Fruit fly (Drosophila melanogaster) whole organism, embryonic: ENCODE data around the gene CG8206.
A peak's percentile ranks its signal among the peaks of the same experiment; 100 is the strongest.

Experiments
- B-H2 ChIP-seq: fragments of 200-800 bp; sonication (Bioruptor generic); optimal IDR thresholded peaks from 2 replicates; lab custom pipeline; 2018; ENCODE audit warnings: missing biosample characterization, mild to moderate bottlenecking, missing genetic modification characterization
- BtbVII ChIP-seq: fragments of 200-800 bp; sonication (Bioruptor generic); optimal IDR thresholded peaks from 3 replicates; lab custom pipeline; 2017; ENCODE audit warnings: missing biosample characterization, mild to moderate bottlenecking, missing genetic modification characterization
- CG10209 ChIP-seq: fragments of 200-800 bp; sonication (Bioruptor generic); optimal IDR thresholded peaks from 3 replicates; lab custom pipeline; 2017; ENCODE audit warnings: missing biosample characterization, mild to moderate bottlenecking, missing genetic modification characterization, missing genetic modification reagents
- CG10565 ChIP-seq: fragments of 200-800 bp; sonication (Bioruptor generic); optimal IDR thresholded peaks from 3 replicates; lab custom pipeline; 2016; ENCODE audit warnings: missing biosample characterization, mild to moderate bottlenecking, missing genetic modification characterization
- CG12219 ChIP-seq: fragments of 200-800 bp; sonication (Bioruptor generic); optimal IDR thresholded peaks from 3 replicates; lab custom pipeline; 2018; ENCODE audit warnings: missing biosample characterization, mild to moderate bottlenecking, missing genetic modification characterization
- CG13424 ChIP-seq: fragments of 200-800 bp; sonication (Bioruptor generic); optimal IDR thresholded peaks from 2 replicates; lab custom pipeline; 2019; ENCODE audit warnings: missing biosample characterization, mild to moderate bottlenecking, missing genetic modification characterization, moderate library complexity
- CG13624 ChIP-seq: fragments of 200-800 bp; sonication (Bioruptor generic); optimal IDR thresholded peaks from 2 replicates; lab custom pipeline; 2016; ENCODE audit warnings: missing biosample characterization, missing genetic modification characterization
- CG1529 ChIP-seq: fragments of 200-800 bp; sonication (Bioruptor generic); optimal IDR thresholded peaks from 3 replicates; lab custom pipeline; 2018; ENCODE audit warnings: missing biosample characterization, missing genetic modification characterization
- CG17385 ChIP-seq: fragments of 200-800 bp; sonication (Bioruptor generic); optimal IDR thresholded peaks from 3 replicates; lab custom pipeline; 2018; ENCODE audit warnings: missing biosample characterization, mild to moderate bottlenecking, missing genetic modification characterization
- CG17829 ChIP-seq: fragments of 200-800 bp; optimal IDR thresholded peaks from 2 replicates; lab custom pipeline; 2019; ENCODE audit warnings: missing biosample characterization, mild to moderate bottlenecking, missing genetic modification characterization, moderate library complexity
- CG18619 ChIP-seq: fragments of 200-800 bp; sonication (Bioruptor generic); optimal IDR thresholded peaks from 3 replicates; lab custom pipeline; 2017; ENCODE audit warnings: missing biosample characterization, mild to moderate bottlenecking, missing genetic modification characterization
- CG30020 ChIP-seq: fragments of 200-800 bp; optimal IDR thresholded peaks from 2 replicates; lab custom pipeline; 2019; ENCODE audit warnings: missing biosample characterization, mild to moderate bottlenecking, missing genetic modification characterization, moderate library complexity
- CG30403 ChIP-seq: fragments of 200-800 bp; sonication (Bioruptor generic); optimal IDR thresholded peaks from 3 replicates; lab custom pipeline; 2016; ENCODE audit warnings: missing biosample characterization, missing genetic modification characterization
- CG33213 ChIP-seq: fragments of 200-800 bp; sonication (Bioruptor generic); optimal IDR thresholded peaks from 3 replicates; lab custom pipeline; 2016; ENCODE audit warnings: missing biosample characterization, missing genetic modification characterization
- CG34422 ChIP-seq: fragments of 200-800 bp; sonication (Bioruptor generic); IDR thresholded peaks from 3 replicates; pipeline ENCODE4 v1.3.6; 2022; ENCODE audit warnings: missing biosample characterization, missing genetic modification characterization
- CG4282 ChIP-seq: fragments of 200-800 bp; sonication (Bioruptor generic); optimal IDR thresholded peaks from 2 replicates; lab custom pipeline; 2016; ENCODE audit warnings: missing biosample characterization, missing genetic modification characterization
- CG4707 ChIP-seq: fragments of 200-800 bp; sonication (Bioruptor generic); optimal IDR thresholded peaks from 2 replicates; lab custom pipeline; 2018; ENCODE audit warnings: missing biosample characterization, mild to moderate bottlenecking, missing genetic modification characterization, moderate library complexity
- CG4730 ChIP-seq: fragments of 200-800 bp; sonication (Bioruptor generic); IDR thresholded peaks from 2 replicates; pipeline ENCODE4 v1.3.6; 2022; ENCODE audit warnings: missing biosample characterization, missing genetic modification characterization
- CG6175 ChIP-seq: fragments of 200-800 bp; sonication (Bioruptor generic); IDR thresholded peaks from 3 replicates; pipeline ENCODE4 v1.3.6; 2022; ENCODE audit warnings: missing biosample characterization, missing genetic modification characterization
- CG6689 ChIP-seq: fragments of 200-800 bp; sonication (Bioruptor generic); IDR thresholded peaks from 2 replicates; pipeline ENCODE4 v1.3.6; 2022; ENCODE audit warnings: missing biosample characterization, missing genetic modification characterization
- CG8924 ChIP-seq: fragments of 200-800 bp; optimal IDR thresholded peaks from 3 replicates; lab custom pipeline; 2019; ENCODE audit warnings: missing biosample characterization, mild to moderate bottlenecking, missing genetic modification characterization, moderate library complexity
- CG9817 ChIP-seq: fragments of 200-800 bp; sonication (Bioruptor generic); optimal IDR thresholded peaks from 2 replicates; lab custom pipeline; 2018; ENCODE audit warnings: missing biosample characterization, mild to moderate bottlenecking, missing genetic modification characterization, moderate library complexity
- D19A ChIP-seq: fragments of 200-800 bp; optimal IDR thresholded peaks from 3 replicates; lab custom pipeline; 2019; ENCODE audit warnings: missing biosample characterization, mild to moderate bottlenecking, missing genetic modification characterization, moderate library complexity
- Dek ChIP-seq: fragments of 200-800 bp; sonication (Bioruptor generic); optimal IDR thresholded peaks from 3 replicates; lab custom pipeline; 2019; ENCODE audit warnings: missing biosample characterization, mild to moderate bottlenecking, missing genetic modification characterization, moderate library complexity
- E2f2 ChIP-seq: fragments of 200-800 bp; sonication (Bioruptor generic); IDR thresholded peaks from 2 replicates; pipeline ENCODE4 v1.3.6; 2022; ENCODE audit warnings: missing biosample characterization, missing genetic modification characterization
- Elba2 ChIP-seq: fragments of 200-800 bp; sonication (Bioruptor generic); optimal IDR thresholded peaks from 3 replicates; lab custom pipeline; 2016; ENCODE audit warnings: missing biosample characterization, missing genetic modification characterization
- Ets97D ChIP-seq: fragments of 200-800 bp; sonication (Bioruptor generic); optimal IDR thresholded peaks from 3 replicates; lab custom pipeline; 2016; ENCODE audit warnings: missing biosample characterization, missing genetic modification characterization
- HHEX ChIP-seq: fragments of 200-800 bp; sonication (Bioruptor generic); optimal IDR thresholded peaks from 3 replicates; lab custom pipeline; 2017; ENCODE audit warnings: missing biosample characterization, mild to moderate bottlenecking, missing genetic modification characterization, missing genetic modification reagents
- HLH3B ChIP-seq: fragments of 200-800 bp; sonication (Bioruptor generic); IDR thresholded peaks from 2 replicates; pipeline ENCODE4 v1.3.6; 2022; ENCODE audit warnings: missing biosample characterization, missing genetic modification characterization
- HLH4C ChIP-seq: fragments of 200-800 bp; sonication (Bioruptor generic); IDR thresholded peaks from 3 replicates; pipeline ENCODE4 v1.3.6; 2022; ENCODE audit warnings: missing biosample characterization, missing genetic modification characterization; ENCODE audit not compliant: partially characterized antibody
- Jarid2 ChIP-seq: fragments of 200-800 bp; sonication (Bioruptor generic); optimal IDR thresholded peaks from 3 replicates; lab custom pipeline; 2017; ENCODE audit warnings: mild to moderate bottlenecking, missing biosample characterization, missing genetic modification reagents, missing genetic modification characterization
- MTF-1 ChIP-seq: fragments of 200-800 bp; sonication (Bioruptor generic); optimal IDR thresholded peaks from 2 replicates; lab custom pipeline; 2018; ENCODE audit warnings: missing biosample characterization, mild to moderate bottlenecking, missing genetic modification characterization, borderline replicate concordance
- NfI ChIP-seq: fragments of 200-800 bp; sonication (Bioruptor generic); optimal IDR thresholded peaks from 3 replicates; lab custom pipeline; 2018; ENCODE audit warnings: missing biosample characterization, mild to moderate bottlenecking, missing genetic modification characterization, moderate library complexity
- Taf1 ChIP-seq: fragments of 200-800 bp; sonication (Bioruptor generic); IDR thresholded peaks from 2 replicates; pipeline ENCODE4 v1.3.6; 2022; ENCODE audit warnings: missing biosample characterization, missing genetic modification characterization
- Xbp1 ChIP-seq: fragments of 200-800 bp; sonication (Bioruptor generic); optimal IDR thresholded peaks from 3 replicates; lab custom pipeline; 2016; ENCODE audit warnings: missing biosample characterization, mild to moderate bottlenecking, missing genetic modification characterization
- bcd ChIP-seq: fragments of 200-800 bp; sonication (Bioruptor generic); optimal IDR thresholded peaks from 2 replicates; lab custom pipeline; 2017; ENCODE audit warnings: missing biosample characterization, mild to moderate bottlenecking, missing genetic modification characterization
- crp ChIP-seq, 2 experiments: fragments of 200-800 bp; sonication (Bioruptor generic); optimal IDR thresholded peaks; 2 replicates in 1 of 2; 3 replicates in 1 of 2; lab custom pipeline; 2017; ENCODE audit warnings: missing biosample characterization in 2 of 2, missing genetic modification characterization in 2 of 2, mild to moderate bottlenecking in 1 of 2, moderate library complexity in 1 of 2
- dpn ChIP-seq, 2 experiments: fragments of 200-800 bp; sonication (Bioruptor generic); optimal IDR thresholded peaks; 3 replicates each; lab custom pipeline; 2016; ENCODE audit warnings: missing biosample characterization in 2 of 2, missing genetic modification characterization in 2 of 2
- gem ChIP-seq: fragments of 200-800 bp; sonication (Bioruptor generic); optimal IDR thresholded peaks from 2 replicates; lab custom pipeline; 2019; ENCODE audit warnings: missing biosample characterization, mild to moderate bottlenecking, missing genetic modification characterization, moderate library complexity
- hth ChIP-seq: fragments of >200 bp; optimal IDR thresholded peaks from 2 replicates; lab custom pipeline; 2017; ENCODE audit warnings: inconsistent platforms
- ken ChIP-seq: fragments of 200-800 bp; sonication (Bioruptor generic); IDR thresholded peaks from 3 replicates; pipeline ENCODE4 v1.3.6; 2022; ENCODE audit warnings: missing biosample characterization, missing genetic modification characterization
- lov ChIP-seq, 2 experiments: fragments of 200-800 bp in 1 of 2; fragments of >200 bp in 1 of 2; sonication (Bioruptor generic) in 1 of 2; IDR thresholded peaks in 1 of 2; optimal IDR thresholded peaks in 1 of 2; 2 replicates in 1 of 2; 3 replicates in 1 of 2; pipeline versions ENCODE4 v1.3.6 to Lab custom; 2017 to 2022; ENCODE audit warnings: missing biosample characterization in 1 of 2, missing genetic modification characterization in 1 of 2
- nmo ChIP-seq: fragments of 200-800 bp; sonication (Bioruptor generic); optimal IDR thresholded peaks from 2 replicates; lab custom pipeline; 2018; ENCODE audit warnings: missing biosample characterization, mild to moderate bottlenecking, missing genetic modification characterization, moderate library complexity
- org-1 ChIP-seq: fragments of 200-800 bp; sonication (Bioruptor generic); optimal IDR thresholded peaks from 2 replicates; lab custom pipeline; 2017; ENCODE audit warnings: missing biosample characterization, missing genetic modification characterization
- salm ChIP-seq: fragments of 200-800 bp; sonication (Bioruptor generic); optimal IDR thresholded peaks from 2 replicates; lab custom pipeline; 2018; ENCODE audit warnings: missing biosample characterization, mild to moderate bottlenecking, missing genetic modification characterization
- shn ChIP-seq: fragments of 200-800 bp; sonication (Bioruptor generic); optimal IDR thresholded peaks from 3 replicates; lab custom pipeline; 2016; ENCODE audit warnings: missing biosample characterization, missing genetic modification characterization
- vfl ChIP-seq: fragments of 200-800 bp; sonication (Bioruptor generic); optimal IDR thresholded peaks from 2 replicates; lab custom pipeline; 2016; ENCODE audit warnings: missing biosample characterization, missing genetic modification characterization
- yki ChIP-seq: fragments of >200 bp; optimal IDR thresholded peaks from 3 replicates; lab custom pipeline; 2018
- zf30C ChIP-seq: fragments of 200-800 bp; sonication (Bioruptor generic); optimal IDR thresholded peaks from 3 replicates; lab custom pipeline; 2018; ENCODE audit warnings: missing biosample characterization, mild to moderate bottlenecking, missing genetic modification characterization

Gene CG8206

dm6 chrX:15709984-15710750 is 28.9 kb upstream of the CG8206 start, which contains the start of the genes CG9281 and CG15601 (continued):
- TF ChIP-seq CG18619 (GFP tag; lab: Kevin White, UChicago) (no peak), CG33213 (GFP tag; lab: Kevin White, UChicago) (peak; percentile 10), bcd (GFP tag; lab: Kevin White, UChicago) (no peak), CG13624 (GFP tag; lab: Kevin White, UChicago) (no peak), CG17829 (tag; lab: Kevin White, UChicago) (peak; percentile 21), salm (tag; lab: Kevin White, UChicago) (no peak), D19A (tag; lab: Kevin White, UChicago) (no peak), ken (GFP tag; lab: Robert Waterston, UW) (no peak), gem (tag; lab: Kevin White, UChicago) (no peak), CG17385 (GFP tag; lab: Kevin White, UChicago) (peak; percentile 87), CG9817 (tag; lab: Kevin White, UChicago) (no peak), CG34422 (GFP tag; lab: Robert Waterston, UW) (peak; percentile 53; the same call in 1 of the 3 replicates), shn (GFP tag; lab: Kevin White, UChicago) (no peak), CG30020 (tag; lab: Kevin White, UChicago) (peak; percentile 38), lov (optimal IDR thresholded peaks at IDR 0.05; lab: Kevin White, UChicago) (no peak), lov (GFP tag; IDR thresholded peaks at IDR 0.05; lab: Robert Waterston, UW) (no peak), HLH3B (GFP tag; lab: Robert Waterston, UW) (no peak), nmo (GFP tag; lab: Kevin White, UChicago) (peak; percentile 42), BtbVII (GFP tag; lab: Kevin White, UChicago) (peak; percentile 2), Elba2 (GFP tag; lab: Kevin White, UChicago) (no peak), org-1 (GFP tag; lab: Kevin White, UChicago) (no peak), Xbp1 (GFP tag; lab: Kevin White, UChicago) (peak; percentile 8), vfl (GFP tag; lab: Kevin White, UChicago) (no peak), CG6175 (GFP tag; lab: Robert Waterston, UW) (no peak), Jarid2 (GFP tag; lab: Kevin White, UChicago) (no peak), CG12219 (no peak), CG8924 (no peak), dpn (GFP tag; optimal IDR thresholded peaks at IDR 0.05; lab: Kevin White, UChicago) (no peak), CG10209 (GFP tag; lab: Kevin White, UChicago) (no peak), NfI (GFP tag; lab: Kevin White, UChicago) (no peak), Ets97D (peak; percentile 22), crp (GFP tag; optimal IDR thresholded peaks at IDR 0.05; lab: Kevin White, UChicago) (peak in 1 of 2 experiments; percentile 39), CG4707 (GFP tag; lab: Kevin White, UChicago) (no peak), CG4282 (no peak), B-H2 (GFP tag; lab: Kevin White, UChicago) (no peak), E2f2 (GFP tag; lab: Robert Waterston, UW) (no peak), CG30403 (no peak), CG6689 (GFP tag; lab: Robert Waterston, UW) (no peak), CG1529 (GFP tag; lab: Kevin White, UChicago) (no peak), Dek (no peak), CG13424 (tag; lab: Kevin White, UChicago) (no peak), Taf1 (GFP tag; lab: Robert Waterston, UW) (no peak), zf30C (no peak), hth (lab: Kevin White, UChicago) (no peak), HLH4C (GFP tag; lab: Robert Waterston, UW) (no peak), HHEX (no peak), CG4730 (GFP tag; lab: Robert Waterston, UW) (no peak), CG10565 (GFP tag; lab: Kevin White, UChicago) (no peak), yki (no peak), MTF-1 (GFP tag; lab: Kevin White, UChicago) (peak; percentile 16)
